Worm (Caenorhabditis elegans): ENCODE data around the gene lido-16.

ce11 chrII:6470985-6471384 is 13.8 kb downstream of the lido-16 start, which contains the start of gene dgk-5:
- no peak for TF ChIP-seq hmbx-1 (tag; optimal IDR thresholded peaks at IDR 0.05)
- no peak for TF ChIP-seq ama-1 (optimal IDR thresholded peaks at IDR 0.05)
- no peak for TF ChIP-seq pes-1 (GFP tag; IDR thresholded peaks at IDR 0.05)
- TF ChIP-seq tbx-37 (GFP tag; conservative IDR thresholded peaks at IDR 0.05), result no peak
- TF ChIP-seq hnd-1 (tag; optimal IDR thresholded peaks at IDR 0.05), result no peak
- no peak for TF ChIP-seq ceh-13 (GFP tag; optimal IDR thresholded peaks at IDR 0.05)
- TF ChIP-seq hmg-4 (GFP tag; optimal IDR thresholded peaks at IDR 0.05), result no peak
- TF ChIP-seq flt-1 (GFP tag; IDR thresholded peaks at IDR 0.05), result no peak
- TF ChIP-seq F13C5.2 (tag; optimal IDR thresholded peaks at IDR 0.05), result no peak
